Fruit fly (Drosophila melanogaster): ENCODE data around the gene sky.

dm6 chr2L:20826226-20826625, 92.5 kb downstream of the sky start:
- TF ChIP-seq Pif1B (GFP tag; optimal IDR thresholded peaks at IDR 0.05), result no peak
- TF ChIP-seq Snoo (tag; optimal IDR thresholded peaks at IDR 0.05), result no peak
- no peak for TF ChIP-seq D1 (tag; optimal IDR thresholded peaks at IDR 0.05)
- TF ChIP-seq CG8159 (tag; optimal IDR thresholded peaks at IDR 0.05), result no peak

All from whole organism, pupa.